Fruit fly (Drosophila melanogaster) Kc167 (cell line): ENCODE data around the gene Adk1.

Experiments used
- Myc ChIP-seq: fragments of >200 bp; optimal IDR thresholded peaks from 2 replicates; lab custom pipeline; 2017; ENCODE audit warnings: missing external identifiers
- Sin3A ChIP-seq: fragments of >200 bp; optimal IDR thresholded peaks from 2 replicates; lab custom pipeline; 2018; ENCODE audit warnings: missing external identifiers

dm6 chr3R:12168348-12168747 is 29.4 kb upstream of the Adk1 start:
- TF ChIP-seq Sin3A (lab: Kevin White, UChicago) (no peak), Myc (lab: Kevin White, UChicago) (no peak)
